Worm (Caenorhabditis elegans) whole organism, L4 larva: ENCODE results near the gene Y77E11A.23.
A peak's percentile ranks its signal among the peaks of the same experiment; 100 is the strongest.

ENCODE experiments used
- D1046.2 ChIP-seq: fragments of 200-800 bp; sonication (Bioruptor generic); IDR thresholded peaks from 2 replicates; pipeline ENCODE4 v1.3.6; 2022; ENCODE audit warnings: missing genetic modification characterization, missing compliant biosample characterization
- F26F4.8 ChIP-seq: fragments of 200-800 bp; sonication (Bioruptor generic); conservative IDR thresholded peaks from 2 replicates; pipeline ENCODE4 v1.3.6; 2022; ENCODE audit warnings: missing genetic modification characterization, missing compliant biosample characterization
- F44E2.7 ChIP-seq: fragments of 200-800 bp; sonication (Bioruptor generic); IDR thresholded peaks from 2 replicates; pipeline ENCODE4 v2.1.2; 2022; ENCODE audit warnings: missing genetic modification characterization, missing compliant biosample characterization
- R02D3.7 ChIP-seq: fragments of 150-350 bp; sonication (generic microtip); optimal IDR thresholded peaks from 3 replicates; lab custom pipeline; 2014; ENCODE audit warnings: missing biosample characterization, missing genetic modification characterization
- T26A8.4 ChIP-seq: fragments of 200-800 bp; sonication (Bioruptor generic); IDR thresholded peaks from 2 replicates; pipeline ENCODE4 v1.3.6; 2022; ENCODE audit warnings: missing genetic modification characterization, missing compliant biosample characterization
- Y48G9A.11 ChIP-seq: fragments of 200-800 bp; sonication (Bioruptor generic); IDR thresholded peaks from 2 replicates; pipeline ENCODE4 v1.3.6; 2022; ENCODE audit warnings: missing genetic modification reagents, missing genetic modification characterization, missing compliant biosample characterization
- Y5F2A.4 ChIP-seq: fragments of 200-800 bp; sonication (Bioruptor generic); optimal IDR thresholded peaks from 2 replicates; lab custom pipeline; 2018; ENCODE audit warnings: mild to moderate bottlenecking, missing genetic modification characterization, missing compliant biosample characterization
- aha-1 ChIP-seq: fragments of 150-350 bp; peaks from one replicate; lab custom pipeline; 2014; ENCODE audit warnings: missing biosample characterization, missing genetic modification characterization
- ama-1 ChIP-seq: fragments of 150-350 bp; optimal IDR thresholded peaks from 2 replicates; lab custom pipeline; 2014; ENCODE audit warnings: inconsistent platforms, mixed read lengths
- arid-1 ChIP-seq: fragments of 200-800 bp; sonication (Bioruptor generic); conservative IDR thresholded peaks from 2 replicates; pipeline ENCODE4 v1.3.6; 2022; ENCODE audit warnings: missing genetic modification reagents, missing genetic modification characterization, missing compliant biosample characterization
- ceh-20 ChIP-seq: fragments of 200-800 bp; sonication (Bioruptor generic); IDR thresholded peaks from 2 replicates; pipeline ENCODE4 v1.3.6; 2022; ENCODE audit warnings: missing genetic modification reagents, missing genetic modification characterization, missing compliant biosample characterization
- ceh-28 ChIP-seq: fragments of 150-350 bp; optimal IDR thresholded peaks from 2 replicates; lab custom pipeline; 2014; ENCODE audit warnings: missing biosample characterization, missing genetic modification reagents, missing genetic modification characterization
- ces-1 ChIP-seq: fragments of 150-350 bp; sonication (generic microtip); optimal IDR thresholded peaks from 4 replicates; lab custom pipeline; 2014; ENCODE audit warnings: missing biosample characterization, missing genetic modification reagents, missing genetic modification characterization
- dmd-6 ChIP-seq: fragments of 200-800 bp; sonication (Bioruptor generic); IDR thresholded peaks from 2 replicates; pipeline ENCODE4 v1.3.6; 2022; ENCODE audit warnings: missing genetic modification reagents, missing genetic modification characterization, missing compliant biosample characterization
- dmd-8 ChIP-seq: fragments of 200-800 bp; sonication (Bioruptor generic); IDR thresholded peaks from 2 replicates; pipeline ENCODE4 v1.3.6; 2022; ENCODE audit warnings: missing genetic modification characterization, missing compliant biosample characterization
- dmd-9 ChIP-seq: fragments of 200-800 bp; sonication (Bioruptor generic); IDR thresholded peaks from 2 replicates; pipeline ENCODE4 v1.3.6; 2022; ENCODE audit warnings: missing genetic modification reagents, missing genetic modification characterization, missing compliant biosample characterization
- dpl-1 ChIP-seq: fragments of 150-350 bp; optimal IDR thresholded peaks from 2 replicates; lab custom pipeline; 2014; ENCODE audit warnings: missing biosample characterization, missing genetic modification reagents, missing genetic modification characterization
- duxl-1 ChIP-seq: sonication (generic microtip); optimal IDR thresholded peaks from 2 replicates; lab custom pipeline; 2016; ENCODE audit warnings: mild to moderate bottlenecking, missing genetic modification characterization, moderate library complexity, missing compliant biosample characterization; ENCODE audit not compliant: poor library complexity
- fos-1 ChIP-seq: fragments of 150-350 bp; optimal IDR thresholded peaks from 2 replicates; lab custom pipeline; 2014; ENCODE audit warnings: missing biosample characterization, missing genetic modification characterization
- hif-1 ChIP-seq, 2 experiments: sonication (generic microtip); optimal IDR thresholded peaks; 2 replicates each; lab custom pipeline; 2016 to 2017; ENCODE audit warnings: missing compliant biosample characterization in 2 of 2, missing genetic modification characterization in 2 of 2, missing genetic modification reagents in 2 of 2, missing genotype in 2 of 2, mild to moderate bottlenecking in 1 of 2
- hlh-30 ChIP-seq: sonication (generic microtip); optimal IDR thresholded peaks from 2 replicates; lab custom pipeline; 2017; ENCODE audit warnings: antibody characterized with exemption, mild to moderate bottlenecking, missing genetic modification characterization, missing compliant biosample characterization; ENCODE audit not compliant: insufficient read depth
- hmg-1.1 ChIP-seq: fragments of 200-800 bp; sonication (Bioruptor generic); IDR thresholded peaks from 2 replicates; pipeline ENCODE4 v1.3.6; 2022; ENCODE audit warnings: missing genetic modification reagents, missing genetic modification characterization, missing compliant biosample characterization
- jun-1 ChIP-seq: fragments of 150-350 bp; optimal IDR thresholded peaks from 2 replicates; lab custom pipeline; 2014; ENCODE audit warnings: missing biosample characterization, missing genetic modification reagents, missing genetic modification characterization
- lin-39 ChIP-seq: fragments of 150-350 bp; optimal IDR thresholded peaks from 2 replicates; lab custom pipeline; 2014; ENCODE audit warnings: missing biosample characterization, missing genetic modification reagents, missing genetic modification characterization
- madf-5 ChIP-seq, 2 experiments: fragments of 200-800 bp; sonication (Bioruptor generic); IDR thresholded peaks; 2 replicates each; pipeline ENCODE4 v1.3.6; 2022; ENCODE audit warnings: missing compliant biosample characterization in 2 of 2, missing genetic modification characterization in 2 of 2
- madf-9 ChIP-seq: fragments of 200-800 bp; sonication (Bioruptor generic); conservative IDR thresholded peaks from 2 replicates; pipeline ENCODE4 v1.3.6; 2022; ENCODE audit warnings: missing genetic modification reagents, missing genetic modification characterization, missing compliant biosample characterization
- mes-2 ChIP-seq: sonication (generic microtip); optimal IDR thresholded peaks from 2 replicates; lab custom pipeline; 2016; ENCODE audit warnings: missing genotype, mild to moderate bottlenecking, missing genetic modification characterization, missing compliant biosample characterization; ENCODE audit not compliant: poor library complexity, severe bottlenecking
- nhr-102 ChIP-seq: sonication (generic microtip); optimal IDR thresholded peaks from 2 replicates; lab custom pipeline; 2016; ENCODE audit warnings: mild to moderate bottlenecking, missing genetic modification characterization, moderate library complexity, missing compliant biosample characterization
- nhr-11 ChIP-seq: fragments of 150-350 bp; optimal IDR thresholded peaks from 2 replicates; lab custom pipeline; 2014; ENCODE audit warnings: missing biosample characterization, missing genetic modification characterization
- nhr-25 ChIP-seq: sonication (generic microtip); optimal IDR thresholded peaks from 2 replicates; lab custom pipeline; 2017; ENCODE audit warnings: missing genetic modification characterization, mild to moderate bottlenecking, missing compliant biosample characterization, antibody characterized with exemption, moderate library complexity, borderline replicate concordance; ENCODE audit not compliant: insufficient read depth
- nhr-76 ChIP-seq: fragments of 150-350 bp; optimal IDR thresholded peaks from 2 replicates; lab custom pipeline; 2014; ENCODE audit warnings: missing biosample characterization, missing genetic modification characterization
- php-3 ChIP-seq: fragments of 200-800 bp; sonication (Bioruptor generic); IDR thresholded peaks from 2 replicates; pipeline ENCODE4 v1.3.6; 2022; ENCODE audit warnings: missing genetic modification reagents, missing genetic modification characterization, missing compliant biosample characterization
- pqm-1 ChIP-seq: sonication (generic microtip); optimal IDR thresholded peaks from 2 replicates; lab custom pipeline; 2017; ENCODE audit warnings: missing biosample characterization, missing genetic modification characterization
- set-16 ChIP-seq: fragments of 200-800 bp; sonication (Bioruptor generic); IDR thresholded peaks from 2 replicates; pipeline ENCODE4 v1.3.6; 2022; ENCODE audit warnings: missing genetic modification reagents, missing genetic modification characterization, missing compliant biosample characterization
- snpc-1.2 ChIP-seq: fragments of 200-800 bp; sonication (Bioruptor generic); IDR thresholded peaks from 2 replicates; pipeline ENCODE4 v1.3.6; 2022; ENCODE audit warnings: missing genetic modification reagents, missing genetic modification characterization, missing compliant biosample characterization
- unc-62 ChIP-seq, 3 experiments: fragments of 150-350 bp in 1 of 3; sonication (generic microtip); optimal IDR thresholded peaks in 2 of 3; peaks in 1 of 3; 1 replicate in 1 of 3; 2 replicates in 2 of 3; lab custom pipeline; 2014 to 2017; ENCODE audit warnings: missing biosample characterization in 3 of 3, missing genetic modification characterization in 3 of 3, missing genetic modification reagents in 3 of 3, missing genotype in 1 of 3
- vab-7 ChIP-seq: fragments of 200-800 bp; sonication (Bioruptor generic); IDR thresholded peaks from 2 replicates; pipeline ENCODE4 v1.3.6; 2022; ENCODE audit warnings: missing genetic modification reagents, missing genetic modification characterization, missing compliant biosample characterization
- zfp-2 ChIP-seq: sonication (generic microtip); optimal IDR thresholded peaks from 2 replicates; lab custom pipeline; 2016; ENCODE audit warnings: mild to moderate bottlenecking, missing genetic modification characterization, missing compliant biosample characterization
- zip-11 ChIP-seq: fragments of 200-800 bp; sonication (Bioruptor generic); IDR thresholded peaks from 2 replicates; pipeline ENCODE4 v1.3.6; 2022; ENCODE audit warnings: missing genetic modification characterization, missing compliant biosample characterization
- zip-2 ChIP-seq: fragments of 150-350 bp; optimal IDR thresholded peaks from 2 replicates; lab custom pipeline; 2014; ENCODE audit warnings: missing biosample characterization, missing genetic modification characterization
- ztf-7 ChIP-seq: fragments of 150-350 bp; optimal IDR thresholded peaks from 2 replicates; lab custom pipeline; 2014; ENCODE audit warnings: missing biosample characterization, missing genetic modification characterization

The Y77E11A.23 gene

ce11 chrIV:1469093-1469492 lies 38.9 kb upstream of the Y77E11A.23 start:
- TF ChIP-seq mes-2 (tag; lab: Kevin White, UChicago) (no peak), hmg-1.1 (no peak), ztf-7 (no peak), aha-1 (tag; lab: Kevin White, UChicago) (peak; percentile 97), zfp-2 (no peak)

- TF ChIP-seq madf-5 (GFP tag; IDR thresholded peaks at IDR 0.05; lab: Robert Waterston, UW) (0 out of 4 replicates have a peak, but pooled peaks of 1 of the 2 experiments have one; percentile 27), dpl-1 (GFP tag; lab: Kevin White, UChicago) (no peak), unc-62 (GFP tag; optimal IDR thresholded peaks at IDR 0.05 in 1 of 2; lab: Kevin White, UChicago) (peak in 1 of 2 experiments; percentile 36), unc-62 (tag; optimal IDR thresholded peaks at IDR 0.05; lab: Kevin White, UChicago) (no peak), aha-1 (tag; lab: Kevin White, UChicago) (peak; percentile 85)
Observed at ce11 chrIV:1465462-1465861, 35.3 kb upstream of the Y77E11A.23 start.

- TF ChIP-seq hlh-30 (tag; lab: Kevin White, UChicago) (no peak), aha-1 (tag; lab: Kevin White, UChicago) (peak; percentile 92)
Observed at ce11 chrIV:1461463-1461862, 31.3 kb upstream of the Y77E11A.23 start.

- TF ChIP-seq D1046.2 (GFP tag; lab: Robert Waterston, UW) (no peak), fos-1 (no peak), nhr-11 (tag; lab: Kevin White, UChicago) (no peak), Y5F2A.4 (GFP tag; lab: Kevin White, UChicago) (no peak), F26F4.8 (GFP tag; lab: Robert Waterston, UW) (no peak), duxl-1 (tag; lab: Kevin White, UChicago) (no peak), ceh-28 (no peak), lin-39 (tag; lab: Kevin White, UChicago) (no peak), php-3 (GFP tag; lab: Robert Waterston, UW) (no peak), madf-9 (GFP tag; lab: Robert Waterston, UW) (no peak), hif-1 (tag; optimal IDR thresholded peaks at IDR 0.05; lab: Kevin White, UChicago) (no peak)
Observed at ce11 chrIV:1460686-1461085, 30.5 kb upstream of the Y77E11A.23 start, which contains the start of gene col-106. TSS of gene col-106 (minus strand) at chrIV:1460786.

- TF ChIP-seq set-16 (peak; percentile 95), zip-2 (tag; lab: Kevin White, UChicago) (no peak), dmd-6 (no peak), ces-1 (GFP tag; lab: Kevin White, UChicago) (no peak), aha-1 (tag; lab: Kevin White, UChicago) (peak; percentile 77), nhr-76 (tag; lab: Kevin White, UChicago) (no peak), Y48G9A.11 (no peak)
Observed at ce11 chrIV:1459826-1460489, 29.8 kb upstream of the Y77E11A.23 start.

ce11 chrIV:1459419-1459818 lies 29.3 kb upstream of the Y77E11A.23 start:
- TF ChIP-seq arid-1 (0 out of 2 replicates have a peak, but pooled peaks have one; percentile 8), unc-62 (GFP tag; optimal IDR thresholded peaks at IDR 0.05 in 1 of 2; lab: Kevin White, UChicago) (no peak), unc-62 (tag; optimal IDR thresholded peaks at IDR 0.05; lab: Kevin White, UChicago) (no peak), pqm-1 (tag; lab: Kevin White, UChicago) (no peak), dmd-8 (GFP tag; lab: Robert Waterston, UW) (peak; percentile 13; the same call in 1 of the 2 replicates), jun-1 (tag; lab: Kevin White, UChicago) (no peak), T26A8.4 (GFP tag; lab: Robert Waterston, UW) (0 out of 2 replicates have a peak, but pooled peaks have one; percentile 13), ceh-20 (0 out of 2 replicates have a peak, but pooled peaks have one; percentile 12), R02D3.7 (tag; lab: Kevin White, UChicago) (no peak), D1046.2 (GFP tag; lab: Robert Waterston, UW) (no peak), F44E2.7 (GFP tag; lab: Robert Waterston, UW) (no peak), nhr-102 (peak; percentile 8), ama-1 (lab: Kevin White, UChicago) (peak; percentile 10), snpc-1.2 (GFP tag; lab: Robert Waterston, UW) (no peak), nhr-25 (tag; lab: Kevin White, UChicago) (no peak), zip-11 (no peak), vab-7 (GFP tag; lab: Robert Waterston, UW) (no peak), dmd-9 (no peak)
